Fruit fly (Drosophila melanogaster): Measurements from ENCODE around the gene ng4.

The ng4 gene

DNA sequence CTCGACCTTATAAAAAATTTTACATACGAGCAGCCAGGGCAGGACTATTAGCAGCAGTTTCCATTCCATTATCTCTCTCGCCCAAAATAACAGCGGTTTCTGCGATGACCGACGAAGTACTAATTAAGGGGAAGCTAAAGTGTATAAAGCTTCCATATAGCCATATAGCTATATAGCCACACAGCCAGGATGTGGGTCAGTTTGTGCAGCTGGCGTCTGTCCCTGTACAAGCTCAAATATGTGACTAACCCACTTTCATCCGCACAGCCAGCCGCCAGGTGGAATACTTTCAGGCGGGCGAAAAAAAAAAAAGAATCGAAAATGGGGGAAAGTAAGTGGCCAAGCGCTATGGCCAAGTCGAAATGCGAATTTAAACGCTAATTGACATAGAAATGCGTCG is at the start of gene ng4:
Gene ng4, minus strand, starts transcription at position 101 of the 400 bp plus-strand sequence.
- TF ChIP-seq usp (GFP tag; optimal IDR thresholded peaks at IDR 0.05) (no peak), Dll (optimal IDR thresholded peaks at IDR 0.05) (no peak), psq (optimal IDR thresholded peaks at IDR 0.05) (no peak), CG8478 (optimal IDR thresholded peaks at IDR 0.05) (no peak), pan (optimal IDR thresholded peaks at IDR 0.05) (no peak), EcR (GFP tag; optimal IDR thresholded peaks at IDR 0.05) (no peak)

- TF ChIP-seq psq (optimal IDR thresholded peaks at IDR 0.05) (no peak), EcR (GFP tag; optimal IDR thresholded peaks at IDR 0.05) (no peak), usp (GFP tag; optimal IDR thresholded peaks at IDR 0.05) (no peak), pan (optimal IDR thresholded peaks at IDR 0.05) (no peak), Dll (optimal IDR thresholded peaks at IDR 0.05) (no peak), CG8478 (optimal IDR thresholded peaks at IDR 0.05) (no peak)
Observed at dm6 chrX:3291071-3291660, 47.1 kb upstream of the ng4 start.

- no peak for TF ChIP-seq pan (optimal IDR thresholded peaks at IDR 0.05)
- no peak for TF ChIP-seq psq (optimal IDR thresholded peaks at IDR 0.05)
- no peak for TF ChIP-seq EcR (GFP tag; optimal IDR thresholded peaks at IDR 0.05)
- no peak for TF ChIP-seq CG8478 (optimal IDR thresholded peaks at IDR 0.05)
- TF ChIP-seq usp (GFP tag; optimal IDR thresholded peaks at IDR 0.05) = no peak
- no peak for TF ChIP-seq Dll (optimal IDR thresholded peaks at IDR 0.05)
Observed at dm6 chrX:3288909-3289706, 45.1 kb upstream of the ng4 start.

- TF ChIP-seq usp (GFP tag; optimal IDR thresholded peaks at IDR 0.05) = no peak
- no peak for TF ChIP-seq Dll (optimal IDR thresholded peaks at IDR 0.05)
- TF ChIP-seq CG8478 (optimal IDR thresholded peaks at IDR 0.05) = no peak
- TF ChIP-seq psq (optimal IDR thresholded peaks at IDR 0.05) = no peak
- no peak for TF ChIP-seq EcR (GFP tag; optimal IDR thresholded peaks at IDR 0.05)
Observed at dm6 chrX:3288247-3288838, 44.3 kb upstream of the ng4 start.

DNA sequence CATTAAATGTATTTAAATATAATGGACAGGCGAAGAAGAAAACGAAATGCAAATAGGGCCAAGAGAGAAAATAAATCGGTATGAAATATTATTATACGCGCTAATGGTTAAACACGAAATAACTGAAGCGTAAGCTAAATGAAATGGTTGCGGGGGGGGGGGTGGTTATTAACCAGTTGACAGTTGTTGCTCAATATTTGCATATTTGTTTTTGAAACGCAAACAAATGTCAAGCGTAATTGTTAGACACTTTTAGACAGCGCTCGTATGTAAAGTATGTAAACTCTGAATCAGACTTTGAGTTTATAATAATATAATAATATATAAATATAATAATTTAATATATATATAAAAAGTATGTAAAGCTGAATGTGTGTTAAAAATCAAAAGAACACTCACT is 37.9 kb upstream of the ng4 start:
- TF ChIP-seq CG8478 (optimal IDR thresholded peaks at IDR 0.05) (no peak), Dll (optimal IDR thresholded peaks at IDR 0.05) (no peak), usp (GFP tag; optimal IDR thresholded peaks at IDR 0.05) (no peak), psq (optimal IDR thresholded peaks at IDR 0.05) (no peak), pan (optimal IDR thresholded peaks at IDR 0.05) (no peak), EcR (GFP tag; optimal IDR thresholded peaks at IDR 0.05) (no peak)

dm6 chrX:3273557-3273956 is 29.5 kb upstream of the ng4 start:
- TF ChIP-seq Dll (optimal IDR thresholded peaks at IDR 0.05) (no peak), EcR (GFP tag; optimal IDR thresholded peaks at IDR 0.05) (no peak), pan (optimal IDR thresholded peaks at IDR 0.05) (no peak), usp (GFP tag; optimal IDR thresholded peaks at IDR 0.05) (no peak), CG8478 (optimal IDR thresholded peaks at IDR 0.05) (no peak), psq (optimal IDR thresholded peaks at IDR 0.05) (no peak)

DNA sequence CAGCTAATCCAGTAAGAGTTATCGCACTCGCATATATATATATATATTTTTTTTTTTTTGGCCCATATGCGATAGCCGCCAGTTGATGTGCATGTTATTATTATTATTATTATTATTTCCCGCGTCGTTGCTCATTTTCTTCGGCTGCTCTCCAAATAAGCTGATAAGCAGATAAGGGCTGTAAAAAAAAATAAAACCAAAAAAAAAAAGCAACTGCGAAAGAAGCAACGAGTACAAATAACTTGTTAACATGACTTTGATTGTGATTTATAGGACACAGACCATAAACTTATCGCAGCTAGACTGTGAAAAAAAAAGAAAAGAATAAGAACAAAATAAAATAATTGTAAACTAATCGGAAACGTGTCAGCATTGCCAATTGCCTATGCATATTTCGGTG is 21.8 kb upstream of the ng4 start:
- TF ChIP-seq EcR (GFP tag; optimal IDR thresholded peaks at IDR 0.05) (no peak), psq (optimal IDR thresholded peaks at IDR 0.05) (no peak), CG8478 (optimal IDR thresholded peaks at IDR 0.05) (no peak), Dll (optimal IDR thresholded peaks at IDR 0.05) (no peak)

- TF ChIP-seq psq (optimal IDR thresholded peaks at IDR 0.05) (no peak), usp (GFP tag; optimal IDR thresholded peaks at IDR 0.05) (no peak), CG8478 (optimal IDR thresholded peaks at IDR 0.05) (no peak), Dll (optimal IDR thresholded peaks at IDR 0.05) (no peak)
Observed at dm6 chrX:3260536-3260935, 16.5 kb upstream of the ng4 start.

DNA sequence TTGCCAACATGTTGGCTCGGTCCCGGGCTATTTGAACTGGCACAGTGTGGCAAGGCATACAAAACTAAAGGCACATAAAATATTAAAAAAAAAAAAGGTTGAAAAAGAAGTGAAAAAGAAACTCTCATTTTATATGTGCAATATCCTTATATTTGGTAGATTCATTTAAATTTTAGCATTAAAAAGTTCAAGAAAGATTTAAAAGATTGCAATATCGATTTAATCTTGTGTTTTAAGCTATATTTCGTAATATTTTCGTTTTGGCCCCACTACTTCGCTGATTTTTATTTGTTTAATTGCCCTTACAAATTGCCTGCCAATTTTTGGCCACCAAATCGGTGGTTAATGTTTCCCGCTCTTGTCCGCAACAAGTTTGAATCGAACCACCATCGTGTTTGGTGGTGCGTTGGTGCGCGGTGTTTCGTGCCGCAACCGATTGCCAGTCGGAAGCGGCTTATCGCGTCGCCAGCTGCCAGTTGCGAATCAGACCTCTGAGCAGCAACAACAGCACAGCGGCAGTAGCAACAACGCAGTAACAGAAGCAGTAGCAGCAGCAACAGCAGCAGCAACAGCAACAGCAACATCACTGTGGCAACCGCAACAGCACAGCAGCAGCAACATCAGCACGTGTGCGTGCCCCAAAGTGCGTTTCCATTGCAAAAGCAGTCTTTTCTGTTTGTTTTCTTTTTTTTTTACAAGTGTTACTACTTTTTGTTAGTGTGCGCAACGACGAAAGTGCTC is 11.7 kb upstream of the ng4 start:
- TF ChIP-seq CG8478 (optimal IDR thresholded peaks at IDR 0.05) = no peak
- no peak for TF ChIP-seq Dll (optimal IDR thresholded peaks at IDR 0.05)
- no peak for TF ChIP-seq EcR (GFP tag; optimal IDR thresholded peaks at IDR 0.05)
- no peak for TF ChIP-seq pan (optimal IDR thresholded peaks at IDR 0.05)
- no peak for TF ChIP-seq psq (optimal IDR thresholded peaks at IDR 0.05)
- no peak for TF ChIP-seq usp (GFP tag; optimal IDR thresholded peaks at IDR 0.05)

DNA sequence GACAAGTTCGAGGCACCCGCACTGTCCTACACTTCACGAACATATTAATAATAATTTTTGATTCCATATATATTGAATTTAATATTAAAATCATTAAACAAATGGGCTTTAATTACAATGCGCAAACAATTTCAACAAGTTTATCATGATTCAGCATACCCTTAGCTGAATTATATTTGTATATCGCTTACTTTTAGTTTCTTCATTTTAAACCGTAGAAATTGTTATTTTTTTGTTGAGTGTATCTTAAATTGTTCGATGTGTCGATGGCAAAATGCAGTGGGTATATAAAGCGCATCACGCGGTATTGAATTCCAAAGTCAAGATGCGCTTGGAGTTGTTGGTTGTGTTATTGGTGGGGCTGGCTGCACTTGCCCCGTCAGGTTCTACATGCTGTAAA is 5.8 kb upstream of the ng4 start, which contains the start of gene Sgs4:
Gene Sgs4, plus strand, starts transcription at position 301 of the 400 bp plus-strand sequence.
- TF ChIP-seq pan (optimal IDR thresholded peaks at IDR 0.05) (no peak), EcR (GFP tag; optimal IDR thresholded peaks at IDR 0.05) (no peak), usp (GFP tag; optimal IDR thresholded peaks at IDR 0.05) (no peak), Dll (optimal IDR thresholded peaks at IDR 0.05) (no peak), CG8478 (optimal IDR thresholded peaks at IDR 0.05) (no peak), psq (optimal IDR thresholded peaks at IDR 0.05) (no peak)

- no peak for TF ChIP-seq psq (optimal IDR thresholded peaks at IDR 0.05)
- TF ChIP-seq EcR (GFP tag; optimal IDR thresholded peaks at IDR 0.05) = no peak
Observed at dm6 chrX:3249189-3249588, 5.2 kb upstream of the ng4 start, which contains the start of gene Pig1. Gene Pig1 (minus strand): TSS chrX:3249289.

DNA sequence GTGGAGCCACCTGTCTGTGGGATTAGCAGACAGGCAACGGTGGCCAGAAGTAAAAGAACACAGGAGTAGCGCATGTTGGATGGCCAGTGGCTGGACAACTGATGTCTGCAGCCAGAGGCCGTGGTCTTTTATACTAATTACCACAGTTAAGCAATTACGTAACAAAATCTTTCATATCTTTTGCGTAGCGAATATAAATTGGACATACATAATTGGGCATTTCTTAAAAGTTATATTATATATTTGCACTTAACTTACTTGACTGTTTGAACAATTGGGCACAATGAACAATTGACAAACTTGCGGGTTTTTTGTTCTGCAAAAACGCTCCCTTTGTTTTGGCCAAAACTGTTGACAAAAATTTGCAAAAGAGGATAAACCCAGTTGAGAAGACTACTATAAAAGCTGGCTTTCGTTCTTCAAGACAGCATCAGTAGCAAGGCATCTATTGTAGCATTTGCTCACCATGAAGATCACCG is 2.0 kb downstream of the ng4 start, which contains the start of the genes ng3 and ng1:
Gene ng3, minus strand, starts transcription at position 101 of the 479 bp plus-strand sequence.
Gene ng1, plus strand, starts transcription at position 429 of the 479 bp plus-strand sequence.
- no peak for TF ChIP-seq pan (optimal IDR thresholded peaks at IDR 0.05)
- TF ChIP-seq Dll (optimal IDR thresholded peaks at IDR 0.05) = no peak
- no peak for TF ChIP-seq CG8478 (optimal IDR thresholded peaks at IDR 0.05)
- TF ChIP-seq EcR (GFP tag; optimal IDR thresholded peaks at IDR 0.05) = no peak
- no peak for TF ChIP-seq psq (optimal IDR thresholded peaks at IDR 0.05)
- no peak for TF ChIP-seq usp (GFP tag; optimal IDR thresholded peaks at IDR 0.05)

Measured in whole organism.